Fruit fly (Drosophila melanogaster): ENCODE results near the gene CG9547.

CG9547 gene

DNA sequence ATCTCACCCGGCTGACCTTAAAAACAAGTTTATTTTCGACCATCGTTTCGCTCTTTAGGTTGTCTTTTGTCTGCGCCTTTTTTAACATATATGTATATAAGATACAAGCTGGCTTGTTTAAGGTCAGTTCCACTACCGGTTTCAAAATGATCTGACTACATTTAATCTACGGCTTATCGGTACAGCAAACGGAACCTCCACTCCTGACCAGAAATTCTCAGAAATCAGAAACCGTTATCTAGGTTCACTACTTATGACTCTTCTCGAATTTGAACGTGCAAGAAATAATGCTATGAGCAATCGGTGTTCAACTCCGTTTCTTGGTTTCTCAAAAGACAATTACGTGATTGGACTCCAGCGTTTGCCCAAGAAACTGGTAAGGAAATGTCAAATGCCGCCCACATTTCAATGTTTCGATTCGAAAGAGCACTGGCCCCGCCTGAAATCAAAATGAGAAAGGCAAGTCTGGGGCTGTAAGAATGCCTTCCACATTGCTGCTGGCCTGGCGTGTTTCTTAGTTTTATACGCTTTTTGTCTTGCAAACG is 24.2 kb downstream of the CG9547 start:
- TF ChIP-seq CTCF (optimal IDR thresholded peaks at IDR 0.05) = no peak
- no peak for TF ChIP-seq CG8478 (optimal IDR thresholded peaks at IDR 0.05)

DNA sequence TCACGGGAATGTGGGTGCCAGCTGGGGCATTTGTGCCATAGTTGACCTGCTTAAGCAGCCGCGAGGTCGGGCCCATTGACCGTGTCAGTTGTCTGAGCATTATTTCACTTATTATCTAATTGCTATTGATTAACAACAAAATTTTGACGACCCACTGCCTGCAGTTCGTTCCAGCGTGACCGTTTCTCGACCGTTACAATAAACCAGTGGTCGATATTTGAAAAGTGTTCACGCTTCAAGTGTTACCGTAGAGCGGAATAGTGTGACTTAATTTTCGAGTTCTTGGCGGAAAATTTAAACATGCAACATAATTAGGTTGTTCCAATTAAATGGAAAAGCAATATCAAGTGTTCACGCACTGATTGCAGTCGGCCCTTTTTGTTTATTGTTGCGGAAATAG is 26.8 kb downstream of the CG9547 start, which contains the start of gene HemK1:
Gene HemK1 (minus strand): TSS at position 190 of the 400 bp plus-strand sequence.
- TF ChIP-seq CTCF (optimal IDR thresholded peaks at IDR 0.05) (peak in 1 of 2 experiments; percentile 24), CG8478 (optimal IDR thresholded peaks at IDR 0.05) (no peak)

DNA sequence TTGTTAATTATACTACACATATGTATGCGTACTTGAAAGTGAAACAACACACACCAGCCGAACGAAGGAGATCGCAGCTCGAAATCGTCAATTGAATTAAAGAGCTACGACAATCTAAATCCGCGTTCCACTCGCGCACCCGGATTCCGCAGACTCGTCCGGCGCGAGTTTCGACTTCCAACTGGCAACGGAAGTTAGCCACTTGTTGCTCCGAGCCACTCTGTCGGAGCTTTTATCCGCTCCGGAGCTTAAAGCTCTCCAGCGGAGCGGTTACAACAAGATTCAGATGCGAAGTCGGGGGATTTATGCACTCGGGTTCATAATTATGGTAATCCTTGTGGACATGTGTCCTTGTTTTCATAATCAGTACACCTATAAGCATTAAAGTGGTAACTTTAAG is 28.8 kb downstream of the CG9547 start, which contains the start of gene Rchy1:
Gene Rchy1 (minus strand): TSS at position 173 of the 400 bp plus-strand sequence.
- TF ChIP-seq CG8478 (optimal IDR thresholded peaks at IDR 0.05) (no peak), CTCF (optimal IDR thresholded peaks at IDR 0.05) (no peak)

DNA sequence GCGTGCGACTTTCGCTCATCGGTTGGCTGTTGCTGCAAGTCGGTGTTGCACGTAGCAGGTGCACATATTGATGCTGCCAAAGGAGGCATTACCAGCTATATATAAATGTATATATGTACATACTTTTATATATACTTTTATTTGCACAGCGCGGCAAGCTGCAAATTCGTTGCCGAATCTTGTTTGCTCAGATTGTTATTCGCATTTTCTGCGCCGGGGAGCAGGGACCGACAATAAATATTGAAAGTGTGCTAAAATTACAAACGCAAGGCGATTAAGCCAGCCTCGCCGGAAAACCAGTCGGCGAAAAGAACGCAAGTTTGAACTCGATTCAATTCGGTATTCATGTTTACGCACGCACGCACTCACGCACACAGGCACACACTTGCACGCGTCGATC is 29.6 kb downstream of the CG9547 start:
- TF ChIP-seq CTCF (optimal IDR thresholded peaks at IDR 0.05) = no peak
- TF ChIP-seq CG8478 (optimal IDR thresholded peaks at IDR 0.05) = no peak

DNA sequence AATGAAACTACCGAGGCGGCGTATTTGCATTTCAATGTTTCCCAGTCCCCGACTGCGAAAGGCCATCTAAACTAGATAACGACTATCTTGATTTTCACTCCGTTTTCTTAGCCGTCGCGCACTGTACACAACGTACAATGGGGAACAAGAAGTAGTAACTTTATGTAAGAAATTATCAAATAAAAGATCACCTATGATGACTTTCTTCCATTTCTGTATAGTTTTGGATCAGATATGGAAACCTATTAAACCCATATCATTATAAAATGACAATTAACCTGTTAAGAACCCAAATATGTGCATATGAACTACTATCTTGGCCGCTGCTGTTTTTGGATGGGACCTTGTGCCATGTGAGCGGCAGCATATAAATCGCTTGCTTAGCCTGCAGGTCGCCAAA is 30.1 kb downstream of the CG9547 start:
- TF ChIP-seq CTCF (optimal IDR thresholded peaks at IDR 0.05) = no peak

DNA sequence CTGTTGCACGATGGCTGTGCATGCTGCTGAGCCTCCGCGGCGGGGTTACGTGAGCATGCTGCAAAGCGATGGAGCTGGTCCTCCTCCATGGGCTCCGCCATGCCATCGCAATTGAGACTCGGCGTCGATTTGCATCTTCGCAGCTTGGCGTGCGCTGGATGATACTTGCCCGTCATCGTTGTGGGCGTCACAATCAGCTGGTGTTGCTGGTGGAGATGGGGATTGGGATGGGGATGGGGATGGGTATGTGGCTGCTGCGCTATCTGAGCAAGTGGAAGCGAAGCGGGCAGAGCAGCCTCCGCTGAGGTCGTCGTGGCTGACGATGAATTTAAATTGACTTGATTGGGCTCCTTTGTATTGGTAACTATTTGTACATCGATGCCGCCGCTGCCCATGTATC is 30.9 kb downstream of the CG9547 start:
- TF ChIP-seq CG8478 (optimal IDR thresholded peaks at IDR 0.05) (no peak), CTCF (optimal IDR thresholded peaks at IDR 0.05) (no peak)

DNA sequence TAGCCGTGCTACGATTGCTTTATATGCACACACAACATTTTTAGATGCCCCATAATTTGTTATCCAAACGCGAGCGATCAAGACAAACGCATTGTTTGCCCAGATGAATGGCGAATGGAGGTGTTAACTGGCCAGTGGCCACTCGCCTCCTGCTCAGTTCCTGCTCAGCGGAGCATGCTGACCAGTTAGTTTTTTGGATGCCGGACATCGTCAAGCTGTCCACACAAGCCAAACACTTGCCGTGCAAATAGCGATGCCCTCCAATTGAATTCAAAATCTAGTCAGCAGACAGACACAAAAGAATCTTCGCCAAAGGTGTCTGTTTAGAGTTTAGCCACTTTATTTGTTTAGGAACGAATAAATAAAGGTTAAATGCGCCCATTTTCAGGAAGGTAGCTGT is 32.1 kb downstream of the CG9547 start:
- TF ChIP-seq CTCF (optimal IDR thresholded peaks at IDR 0.05) (no peak), CG8478 (optimal IDR thresholded peaks at IDR 0.05) (no peak)

DNA sequence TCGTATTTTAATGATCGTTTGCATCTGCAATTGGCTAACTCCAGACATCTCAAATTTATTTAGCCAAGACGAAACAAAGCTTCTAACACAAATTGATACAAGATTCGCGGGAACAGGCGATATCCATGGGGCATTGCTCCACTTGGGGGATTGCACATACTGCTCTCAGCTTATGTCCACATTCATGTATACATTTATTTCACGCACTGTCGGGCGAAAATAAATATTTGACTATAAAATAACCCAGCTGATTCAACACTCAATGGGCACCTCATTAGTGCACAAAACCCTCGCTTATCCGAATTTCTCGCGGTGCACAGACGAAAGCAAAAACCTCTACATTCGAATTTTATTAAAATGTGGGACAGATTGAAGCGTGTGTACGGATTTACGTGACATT is 32.8 kb downstream of the CG9547 start:
- TF ChIP-seq CTCF (optimal IDR thresholded peaks at IDR 0.05) = no peak
- no peak for TF ChIP-seq CG8478 (optimal IDR thresholded peaks at IDR 0.05)

DNA sequence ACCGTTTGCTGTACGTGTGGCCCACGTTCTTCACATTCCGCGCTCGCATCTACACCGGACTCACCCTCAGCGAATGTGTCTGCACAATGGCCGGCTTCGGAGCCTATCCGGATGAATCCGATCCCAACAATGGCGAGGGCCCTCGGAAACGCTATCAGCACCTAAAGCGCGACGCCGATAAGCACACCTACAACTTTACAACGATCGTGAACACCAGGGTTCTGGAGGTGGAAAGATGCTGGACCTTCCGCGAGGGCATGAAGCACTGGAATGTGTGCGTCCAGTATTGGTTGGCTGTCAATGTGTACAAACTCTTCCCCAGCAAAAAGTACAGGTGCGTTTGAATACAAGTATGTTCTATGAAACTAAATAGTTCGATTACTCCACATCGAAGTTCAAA is 36.7 kb downstream of the CG9547 start:
- TF ChIP-seq CG8478 (optimal IDR thresholded peaks at IDR 0.05) = no peak

DNA sequence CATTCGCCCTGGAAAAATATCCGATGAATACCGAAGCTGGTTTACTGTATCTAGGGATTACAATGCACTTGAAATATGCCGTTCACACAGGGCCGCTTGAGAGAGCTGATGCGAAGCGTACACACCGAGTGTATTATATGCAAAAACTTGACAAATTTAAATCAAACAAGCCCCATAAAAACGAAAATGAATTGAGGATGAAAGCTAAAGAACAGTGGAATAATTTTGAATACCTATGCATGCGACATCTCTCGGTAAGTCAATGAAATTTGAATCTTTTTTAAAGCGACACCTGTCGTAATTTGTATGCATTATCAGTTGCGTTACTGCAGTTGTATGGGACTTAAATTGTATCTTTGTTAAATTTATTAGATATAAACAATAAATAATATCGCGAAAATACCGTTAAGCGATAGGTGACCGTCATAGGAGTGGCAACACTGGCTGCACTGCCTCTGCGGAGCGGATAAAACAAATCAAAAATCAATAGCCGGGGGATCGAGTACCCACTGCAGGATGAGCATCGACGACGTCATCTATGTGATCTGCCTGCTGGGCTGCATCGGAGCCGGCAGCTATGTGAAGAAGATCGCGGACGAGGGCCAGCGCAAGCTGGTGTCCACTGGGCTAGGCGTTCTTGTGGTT is 38.3 kb downstream of the CG9547 start, which contains the start of gene frj:
Gene frj (plus strand): TSS at position 98 of the 645 bp plus-strand sequence.
- TF ChIP-seq CTCF (optimal IDR thresholded peaks at IDR 0.05) (peak; percentile 87 to 91), CG8478 (optimal IDR thresholded peaks at IDR 0.05) (no peak)

DNA sequence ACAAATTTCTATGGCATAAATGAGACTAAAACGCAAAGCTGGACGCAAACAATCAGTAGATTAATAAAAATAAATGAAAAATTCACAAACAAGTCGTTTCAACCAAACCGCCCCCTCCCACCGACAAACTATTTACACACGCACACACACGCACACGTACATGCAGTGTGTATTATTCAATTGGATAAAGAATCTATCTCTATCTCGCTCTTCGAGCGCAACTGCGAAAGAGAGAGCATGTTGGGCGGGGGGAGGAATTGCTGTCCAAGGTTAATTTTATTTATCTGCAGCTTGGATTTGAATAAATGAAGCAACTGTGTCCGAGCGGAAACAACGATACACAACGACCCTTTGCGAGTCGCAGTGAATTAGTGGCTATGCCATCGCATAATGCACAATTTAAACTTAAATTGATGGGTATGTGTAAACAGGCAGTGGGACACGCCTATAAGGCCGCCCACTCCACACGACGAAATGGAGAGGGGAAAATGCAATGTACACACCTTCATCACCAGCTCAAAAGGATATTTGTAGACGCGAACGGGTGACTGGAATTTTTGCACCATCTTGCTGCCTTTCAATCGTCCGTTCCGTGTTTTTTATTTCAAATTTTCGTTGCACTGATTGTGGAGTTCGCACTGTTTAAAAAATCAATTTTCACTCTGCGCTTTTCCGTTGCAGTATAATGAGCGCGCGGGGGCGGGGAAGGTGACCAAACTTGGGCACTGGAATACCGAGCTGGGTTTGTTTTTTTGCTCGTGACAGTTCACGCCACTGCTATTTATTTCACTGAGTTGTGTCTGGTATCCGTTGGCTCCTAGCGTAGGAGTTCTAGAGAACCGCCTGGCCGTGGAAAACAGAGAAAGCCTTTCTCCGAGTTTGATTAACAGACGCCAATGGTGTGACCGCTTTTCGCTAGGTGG is 39.0 kb downstream of the CG9547 start, which contains the start of gene retm:
Gene retm (minus strand): TSS at position 898 of the 923 bp plus-strand sequence.
- no peak for TF ChIP-seq CG8478 (optimal IDR thresholded peaks at IDR 0.05)
- TF ChIP-seq CTCF (optimal IDR thresholded peaks at IDR 0.05) = peak; percentile 36 to 67

DNA sequence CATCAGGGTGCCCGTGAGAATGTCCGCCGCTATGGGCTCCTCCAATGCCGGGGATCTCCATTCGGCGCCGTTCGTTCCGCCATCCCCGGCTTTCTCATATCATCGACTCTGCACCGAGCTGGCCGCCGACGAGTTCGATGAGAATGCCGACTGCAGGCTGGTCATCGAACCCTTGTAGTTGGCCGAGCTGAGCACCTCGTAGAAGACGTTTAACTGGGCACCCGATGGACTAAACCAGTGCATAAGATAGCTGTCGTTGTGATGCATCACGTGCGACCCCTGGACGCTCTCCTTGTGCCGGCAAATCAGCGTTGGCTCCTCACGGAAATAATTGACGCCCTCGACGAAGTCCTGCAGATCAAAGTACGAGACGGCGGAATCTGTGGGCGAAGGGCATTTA is 44.6 kb downstream of the CG9547 start:
- TF ChIP-seq CTCF (optimal IDR thresholded peaks at IDR 0.05) (no peak), CG8478 (optimal IDR thresholded peaks at IDR 0.05) (no peak)

DNA sequence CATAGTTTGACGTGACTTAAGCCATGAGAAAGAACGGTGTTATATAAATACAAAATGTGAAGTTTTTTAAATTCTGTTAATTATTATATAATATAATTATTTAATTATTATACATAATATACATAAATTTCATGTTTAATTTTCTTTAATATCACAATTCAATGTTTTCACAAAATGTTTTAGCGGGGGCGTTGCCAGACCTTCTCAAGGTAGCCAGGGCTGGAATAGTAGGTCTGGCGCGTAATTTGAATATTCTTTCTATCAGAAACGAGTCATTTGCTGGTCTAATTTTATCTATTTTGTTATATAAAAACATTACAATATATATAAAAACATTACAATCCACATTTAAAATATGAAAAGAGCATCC is 46.0 kb downstream of the CG9547 start, which contains the start of gene Acox3:
Gene Acox3 (minus strand): TSS at position 70 of the 370 bp plus-strand sequence.
- TF ChIP-seq CTCF (optimal IDR thresholded peaks at IDR 0.05) = no peak
- no peak for TF ChIP-seq CG8478 (optimal IDR thresholded peaks at IDR 0.05)

DNA sequence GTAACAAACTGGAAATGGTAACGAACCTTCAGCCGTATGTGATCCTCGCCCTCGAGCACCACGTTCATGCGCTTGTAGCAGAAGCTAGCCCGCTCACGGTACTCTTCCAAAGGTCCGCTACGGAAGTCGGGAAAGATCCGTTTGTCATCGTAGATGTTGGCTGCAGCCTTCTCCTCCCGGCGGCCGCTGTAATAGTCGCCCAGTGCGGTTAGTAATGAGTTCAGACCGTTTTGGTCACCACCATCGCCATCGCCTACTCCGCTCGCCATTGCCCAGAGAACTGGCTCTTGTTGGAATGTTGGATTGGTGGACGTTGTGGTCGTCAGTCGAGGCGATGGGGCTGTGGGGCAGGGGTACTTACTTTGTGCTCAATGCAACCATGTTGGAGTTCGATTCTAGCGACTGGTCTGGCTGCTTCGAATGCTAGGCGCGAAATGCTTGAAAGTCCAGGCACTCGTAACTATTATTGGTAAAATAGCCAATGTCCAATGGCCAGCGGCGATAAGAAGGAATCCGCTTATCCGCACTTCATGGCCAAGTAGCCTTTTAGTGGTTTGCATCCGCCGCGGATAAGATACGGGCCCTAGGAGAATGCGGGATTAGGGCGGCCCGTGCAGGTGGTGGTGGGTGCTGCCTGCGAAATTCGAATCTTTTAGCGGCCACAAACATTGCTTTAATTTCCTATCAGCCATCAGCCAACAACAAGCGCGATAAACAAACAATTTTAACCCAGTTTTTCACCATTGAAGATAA is 46.6 kb downstream of the CG9547 start:
- TF ChIP-seq CG8478 (optimal IDR thresholded peaks at IDR 0.05) = no peak
- TF ChIP-seq CTCF (optimal IDR thresholded peaks at IDR 0.05) = no peak

All from S2 (cell line).